Fruit fly (Drosophila melanogaster) whole organism, embryonic: ENCODE data around the gene CG15221.

ENCODE experiments used
- Abd-B ChIP-seq: fragments of 200-800 bp; sonication (Bioruptor generic); optimal IDR thresholded peaks from 2 replicates; lab custom pipeline; 2018; ENCODE audit warnings: missing biosample characterization, mild to moderate bottlenecking, missing genetic modification characterization, moderate library complexity
- CG17829 ChIP-seq: fragments of 200-800 bp; optimal IDR thresholded peaks from 2 replicates; lab custom pipeline; 2019; ENCODE audit warnings: missing biosample characterization, mild to moderate bottlenecking, missing genetic modification characterization, moderate library complexity
- Dref ChIP-seq: fragments of 200-800 bp; sonication (Bioruptor generic); IDR thresholded peaks from 2 replicates; pipeline ENCODE4 v1.3.6; 2022; ENCODE audit warnings: missing biosample characterization, missing genetic modification characterization
- Eip74EF ChIP-seq, 2 experiments: fragments of 200-800 bp in 1 of 2; fragments of >200 bp in 1 of 2; sonication (Bioruptor generic) in 1 of 2; optimal IDR thresholded peaks; 2 replicates each; lab custom pipeline; 2017 to 2019; ENCODE audit warnings: missing biosample characterization in 2 of 2, missing genetic modification characterization in 2 of 2, mild to moderate bottlenecking in 1 of 2, moderate library complexity in 1 of 2
- H2.0 ChIP-seq: fragments of 200-800 bp; sonication (Bioruptor generic); IDR thresholded peaks from 2 replicates; pipeline ENCODE4 v1.3.6; 2022; ENCODE audit warnings: missing biosample characterization, missing genetic modification characterization
- HmgD ChIP-seq: fragments of 200-800 bp; sonication (Bioruptor generic); optimal IDR thresholded peaks from 3 replicates; lab custom pipeline; 2016; ENCODE audit warnings: missing biosample characterization, missing genetic modification characterization
- Kr ChIP-seq: fragments of 200-800 bp; sonication (Bioruptor generic); optimal IDR thresholded peaks from 2 replicates; lab custom pipeline; 2017; ENCODE audit warnings: missing biosample characterization, mild to moderate bottlenecking, missing genetic modification characterization
- Lim3 ChIP-seq: fragments of 200-800 bp; sonication (Bioruptor generic); IDR thresholded peaks from 2 replicates; pipeline ENCODE4 v1.3.6; 2022; ENCODE audit warnings: missing biosample characterization, missing genetic modification characterization
- fd64A ChIP-seq: fragments of 200-800 bp; sonication (Bioruptor generic); optimal IDR thresholded peaks from 3 replicates; lab custom pipeline; 2018; ENCODE audit warnings: missing biosample characterization, mild to moderate bottlenecking, missing genetic modification characterization

DNA sequence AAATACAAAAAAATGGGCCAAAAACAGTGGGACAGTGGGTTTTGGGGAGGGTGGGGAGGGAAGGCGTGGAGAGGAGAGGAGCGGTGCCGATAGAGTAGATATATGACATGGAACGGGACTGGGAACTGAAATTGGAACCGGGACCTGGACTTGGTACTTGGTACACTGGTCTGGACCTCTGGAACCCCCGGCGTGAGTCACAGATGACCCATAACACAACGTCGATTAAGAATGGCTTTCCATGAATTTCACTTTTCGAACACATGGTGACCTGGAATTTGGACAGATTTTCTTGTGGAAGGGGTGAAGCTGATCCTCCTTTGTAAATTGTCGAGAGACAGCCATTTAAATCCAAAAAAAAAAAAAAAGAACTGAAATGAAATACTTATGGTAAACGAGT, 37.4 kb upstream of the CG15221 start:
- TF ChIP-seq Eip74EF (GFP tag; optimal IDR thresholded peaks at IDR 0.05; lab: Kevin White, UChicago) (no peak), CG17829 (no peak), Kr (no peak), fd64A (GFP tag; lab: Kevin White, UChicago) (no peak), Lim3 (GFP tag; lab: Robert Waterston, UW) (no peak), H2.0 (GFP tag; lab: Robert Waterston, UW) (no peak), Abd-B (GFP tag; lab: Kevin White, UChicago) (no peak), Dref (no peak), HmgD (GFP tag; lab: Kevin White, UChicago) (no peak)
